Fruit fly (Drosophila melanogaster): ENCODE data around the gene CG12605.

The CG12605 gene

DNA sequence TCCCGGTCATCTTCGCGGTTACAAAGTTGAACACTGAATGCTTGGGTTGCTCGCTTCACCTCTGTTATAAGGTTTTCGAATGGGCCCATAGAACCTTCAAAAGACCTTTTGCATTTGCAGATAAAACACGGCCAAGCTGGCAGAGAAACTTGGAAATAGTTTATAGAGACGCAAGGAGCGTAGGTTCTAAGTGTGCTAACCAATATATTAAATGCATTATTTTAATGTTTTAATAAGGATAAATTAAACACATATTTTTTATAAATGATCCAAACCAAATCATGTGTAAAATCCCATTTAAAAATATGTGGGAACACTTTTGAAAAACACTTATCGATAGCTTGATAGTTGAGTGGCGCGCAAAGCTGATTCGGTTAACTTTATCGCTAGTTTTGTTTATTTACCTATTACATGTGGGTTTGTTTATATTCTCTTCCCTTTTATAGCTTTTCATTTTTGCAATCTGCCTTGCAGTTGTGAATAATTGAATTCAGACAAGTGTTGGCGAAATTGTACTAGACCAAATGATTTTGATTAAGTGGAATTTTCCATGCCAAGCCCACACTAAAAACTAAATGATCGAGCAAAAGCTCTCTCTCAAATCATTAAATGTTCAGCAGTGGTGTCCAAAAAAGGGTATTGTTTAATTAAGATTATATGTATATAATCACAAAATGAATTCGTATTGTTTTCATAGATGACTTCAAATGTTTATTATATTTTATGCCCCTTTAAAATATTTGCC is 24.3 kb downstream of the CG12605 start, which contains the start of gene CG12766 (continued):
- no peak for TF ChIP-seq Spps (tag; optimal IDR thresholded peaks at IDR 0.05)
- TF ChIP-seq CG2116 (GFP tag; optimal IDR thresholded peaks at IDR 0.05), result peak; percentile 38
- TF ChIP-seq CG14710 (tag; optimal IDR thresholded peaks at IDR 0.05), result no peak
- no peak for TF ChIP-seq hkb (optimal IDR thresholded peaks at IDR 0.05)
- peak; percentile 46 for TF ChIP-seq hkb (GFP tag; IDR thresholded peaks at IDR 0.05)
- no peak for TF ChIP-seq HLHmδ (GFP tag; optimal IDR thresholded peaks at IDR 0.05)
- no peak for TF ChIP-seq gem (tag; optimal IDR thresholded peaks at IDR 0.05)
- no peak for TF ChIP-seq danr (GFP tag; IDR thresholded peaks at IDR 0.05)
- no peak for TF ChIP-seq CG18764 (GFP tag; optimal IDR thresholded peaks at IDR 0.05)
- no peak for TF ChIP-seq insv (GFP tag; optimal IDR thresholded peaks at IDR 0.05)
- TF ChIP-seq Sin3A (optimal IDR thresholded peaks at IDR 0.05), result no peak
- TF ChIP-seq btn (GFP tag; optimal IDR thresholded peaks at IDR 0.05), result no peak
- TF ChIP-seq eve (GFP tag; optimal IDR thresholded peaks at IDR 0.05), result no peak
- TF ChIP-seq gsb-n (tag; optimal IDR thresholded peaks at IDR 0.05), result no peak
- TF ChIP-seq Side (GFP tag; optimal IDR thresholded peaks at IDR 0.05), result no peak
- TF ChIP-seq CG9215 (GFP tag; IDR thresholded peaks at IDR 0.05), result no peak
- no peak for TF ChIP-seq Lhr (GFP tag; optimal IDR thresholded peaks at IDR 0.05)
- no peak for TF ChIP-seq CG11398 (GFP tag; optimal IDR thresholded peaks at IDR 0.05)
- peak; percentile 75 for TF ChIP-seq CG34224 (GFP tag; IDR thresholded peaks at IDR 0.05; ENCODE audit: partially characterized antibody)
- TF ChIP-seq CG4854 (GFP tag; optimal IDR thresholded peaks at IDR 0.05), result no peak
- TF ChIP-seq NFAT (GFP tag; IDR thresholded peaks at IDR 0.05), result peak; percentile 69
- 0 out of 2 replicates have a peak, but pooled peaks have one; percentile 6 for TF ChIP-seq CG14441 (GFP tag; IDR thresholded peaks at IDR 0.05)
- no peak for TF ChIP-seq CG15601 (tag; optimal IDR thresholded peaks at IDR 0.05)
- peak; percentile 58; the same call in 2 of the 3 replicates for TF ChIP-seq row (GFP tag; IDR thresholded peaks at IDR 0.05)
- TF ChIP-seq Fer1 (GFP tag; optimal IDR thresholded peaks at IDR 0.05), result peak; percentile 32
- peak; percentile 22 for TF ChIP-seq Med (GFP tag)
- TF ChIP-seq sna (GFP tag; IDR thresholded peaks at IDR 0.05; ENCODE audit: partially characterized antibody), result peak; percentile 62
- no peak for TF ChIP-seq NC2α (GFP tag; optimal IDR thresholded peaks at IDR 0.05)
- peak; percentile 76 for TF ChIP-seq CG13287 (GFP tag; IDR thresholded peaks at IDR 0.05; ENCODE audit: partially characterized antibody)
- no peak for TF ChIP-seq Ada2b (GFP tag; IDR thresholded peaks at IDR 0.05)
- no peak for TF ChIP-seq Mad (GFP tag; optimal IDR thresholded peaks at IDR 0.05)
- peak; percentile 5 for TF ChIP-seq CG13296 (GFP tag; optimal IDR thresholded peaks at IDR 0.05)
- peak; percentile 77 for TF ChIP-seq Dp (GFP tag; optimal IDR thresholded peaks at IDR 0.05)
- peak in 1 of 2 experiments; percentile 54 for TF ChIP-seq Pdp1 (GFP tag; optimal IDR thresholded peaks at IDR 0.05)
- no peak for TF ChIP-seq prd (optimal IDR thresholded peaks at IDR 0.05)
- 0 out of 3 replicates have a peak, but pooled peaks have one; percentile 5 for TF ChIP-seq prd (GFP tag; IDR thresholded peaks at IDR 0.05)
- peak; percentile 40 for TF ChIP-seq Fer3 (tag; optimal IDR thresholded peaks at IDR 0.05)
- peak; percentile 28 for TF ChIP-seq sug (tag; optimal IDR thresholded peaks at IDR 0.05)
- no peak for TF ChIP-seq sim (GFP tag; IDR thresholded peaks at IDR 0.05)
- no peak for TF ChIP-seq CG10565 (GFP tag; optimal IDR thresholded peaks at IDR 0.05)
- no peak for TF ChIP-seq tup (GFP tag; optimal IDR thresholded peaks at IDR 0.05)
- TF ChIP-seq Bgb (GFP tag; IDR thresholded peaks at IDR 0.05; ENCODE audit: partially characterized antibody), result peak; percentile 65; the same call in 1 of the 2 replicates
- TF ChIP-seq bbx (GFP tag; IDR thresholded peaks at IDR 0.05; ENCODE audit: partially characterized antibody), result peak; percentile 70
- peak; percentile 75 for TF ChIP-seq sens (GFP tag)
- no peak for TF ChIP-seq NK7.1 (GFP tag; optimal IDR thresholded peaks at IDR 0.05)
- peak; percentile 44 for TF ChIP-seq CG18599 (GFP tag; optimal IDR thresholded peaks at IDR 0.05)
- peak in 1 of 2 experiments; percentile 0 for TF ChIP-seq Hr51 (GFP tag; optimal IDR thresholded peaks at IDR 0.05)
- TF ChIP-seq MBD-R2 (GFP tag; IDR thresholded peaks at IDR 0.05), result peak; percentile 23; the same call in 1 of the 2 replicates
- TF ChIP-seq z (GFP tag; IDR thresholded peaks at IDR 0.05), result no peak
- no peak for TF ChIP-seq ssp (GFP tag; IDR thresholded peaks at IDR 0.05)
